Worm (Caenorhabditis elegans): ENCODE measurements around the gene rap-1.

- TF ChIP-seq fos-1 (tag; optimal IDR thresholded peaks at IDR 0.05) (peak; percentile 7), lin-39 (tag; optimal IDR thresholded peaks at IDR 0.05) (no peak), ceh-82 (tag; optimal IDR thresholded peaks at IDR 0.05) (no peak), ama-1 (optimal IDR thresholded peaks at IDR 0.05) (no peak), nfya-1 (tag; optimal IDR thresholded peaks at IDR 0.05; ENCODE audit: insufficient read depth) (peak; percentile 54), snpc-4 (tag; optimal IDR thresholded peaks at IDR 0.05) (no peak), nhr-25 (tag; optimal IDR thresholded peaks at IDR 0.05) (peak; percentile 99)
Measured at ce11 chrIV:8949078-8950039, 30.7 kb upstream of the rap-1 start.

Data from whole organism, L3 larva.